Worm (Caenorhabditis elegans): ENCODE data around the gene math-4.

Gene math-4

ce11 chrII:1819944-1820570, 37.7 kb upstream of the math-4 start, which contains the start of gene fbxc-19:
fbxc-19 (plus strand) TSS chrII:1820479.
- TF ChIP-seq cebp-1 (GFP tag; IDR thresholded peaks at IDR 0.05) (peak; percentile 99), cebp-1 (tag; optimal IDR thresholded peaks at IDR 0.05) (peak; percentile 100), dox-1 (GFP tag; IDR thresholded peaks at IDR 0.05) (0 out of 2 replicates have a peak, but pooled peaks have one; percentile 8), atf-7 (tag; optimal IDR thresholded peaks at IDR 0.05) (peak; percentile 14), T26A5.8 (tag; optimal IDR thresholded peaks at IDR 0.05) (no peak), nhr-80 (tag; optimal IDR thresholded peaks at IDR 0.05) (peak; percentile 68), pha-4 (tag; optimal IDR thresholded peaks at IDR 0.05) (peak; percentile 85), Y56A3A.18 (GFP tag; IDR thresholded peaks at IDR 0.05) (no peak), lin-40 (tag; optimal IDR thresholded peaks at IDR 0.05) (no peak), nhr-120 (GFP tag; IDR thresholded peaks at IDR 0.05) (no peak), chd-7 (tag; optimal IDR thresholded peaks at IDR 0.05) (no peak), xnd-1 (tag; optimal IDR thresholded peaks at IDR 0.05) (no peak), hsf-1 (GFP tag; IDR thresholded peaks at IDR 0.05) (no peak), madf-3 (GFP tag; IDR thresholded peaks at IDR 0.05) (no peak), aptf-3 (GFP tag; IDR thresholded peaks at IDR 0.05) (no peak), attf-5 (GFP tag; optimal IDR thresholded peaks at IDR 0.05) (peak; percentile 88), hmg-1.2 (GFP tag; IDR thresholded peaks at IDR 0.05) (peak; percentile 94), gei-17 (GFP tag; optimal IDR thresholded peaks at IDR 0.05) (peak; percentile 14), K11D2.4 (GFP tag; IDR thresholded peaks at IDR 0.05) (no peak), repo-1 (tag; optimal IDR thresholded peaks at IDR 0.05) (no peak)

DNA sequence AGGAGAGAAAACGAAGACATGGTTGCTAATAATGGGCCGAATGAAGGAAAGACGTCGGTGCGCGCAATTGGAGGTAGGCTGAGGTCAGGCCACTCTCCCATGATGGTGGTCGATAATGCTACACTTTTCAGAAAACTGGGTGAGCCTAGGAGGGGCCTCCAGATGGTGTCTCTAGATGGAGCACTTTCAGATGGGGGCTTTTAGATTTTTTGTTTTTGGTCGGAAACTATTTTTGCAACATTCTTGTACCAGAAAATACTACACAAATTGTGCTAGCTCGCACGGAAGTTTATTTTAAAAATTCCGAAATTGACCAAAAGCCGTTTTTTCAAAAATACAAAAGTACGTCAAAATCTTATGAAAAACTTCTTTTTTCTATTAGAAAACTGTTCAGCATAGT, 35.9 kb upstream of the math-4 start, which contains the start of gene fbxb-10:
Gene fbxb-10 (minus strand): TSS at position 101 of the 400 bp plus-strand sequence.
- TF ChIP-seq ekl-4 (GFP tag; IDR thresholded peaks at IDR 0.05) (no peak), Y67H2A.10 (GFP tag; conservative IDR thresholded peaks at IDR 0.05) (no peak), let-607 (tag; optimal IDR thresholded peaks at IDR 0.05) (no peak), ztf-6 (GFP tag; IDR thresholded peaks at IDR 0.05) (no peak)

- TF ChIP-seq lir-1 (GFP tag; conservative IDR thresholded peaks at IDR 0.05) (no peak), snpc-3.4 (tag; optimal IDR thresholded peaks at IDR 0.05) (no peak), madf-8 (GFP tag; conservative IDR thresholded peaks at IDR 0.05) (no peak), F23B12.7 (tag; optimal IDR thresholded peaks at IDR 0.05; ENCODE audit: insufficient read depth) (no peak), ccch-3 (GFP tag; optimal IDR thresholded peaks at IDR 0.05) (no peak), F39B2.1 (GFP tag; IDR thresholded peaks at IDR 0.05) (no peak), sdz-38 (tag; optimal IDR thresholded peaks at IDR 0.05) (no peak), ztf-18 (tag; optimal IDR thresholded peaks at IDR 0.05) (no peak), F57C9.4 (tag; optimal IDR thresholded peaks at IDR 0.05) (no peak), repo-1 (tag; optimal IDR thresholded peaks at IDR 0.05) (no peak), B0019.2 (GFP tag; conservative IDR thresholded peaks at IDR 0.05) (no peak)
These were observed 33.7 kb upstream of the math-4 start for ce11 chrII:1816053-1816452.

DNA sequence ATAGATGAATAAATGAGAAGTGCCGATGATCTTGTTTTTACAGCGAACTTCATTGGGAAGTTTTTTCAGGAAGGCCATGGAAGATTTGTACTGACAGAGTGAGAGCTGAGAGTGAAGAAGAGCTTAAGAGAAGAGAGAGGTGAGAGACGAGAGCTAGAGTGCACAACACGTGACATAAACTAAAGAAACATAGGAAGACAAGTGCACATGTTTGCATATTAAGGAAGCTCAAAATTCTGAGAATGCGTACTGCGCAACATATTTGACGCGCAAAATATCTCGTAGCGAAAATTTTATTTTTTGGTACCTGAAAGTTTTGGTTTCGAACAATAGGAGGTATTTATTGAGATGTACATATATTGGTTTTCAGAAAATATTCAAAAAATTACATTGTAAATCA, 25.8 kb upstream of the math-4 start, which contains the start of gene C08F1.8:
Gene C08F1.8 (minus strand): TSS at position 101 of the 400 bp plus-strand sequence.
- TF ChIP-seq K11D2.4 (GFP tag; IDR thresholded peaks at IDR 0.05), result no peak
- no peak for TF ChIP-seq T26A5.8 (tag; optimal IDR thresholded peaks at IDR 0.05)
- TF ChIP-seq ztf-26 (tag; optimal IDR thresholded peaks at IDR 0.05), result no peak
- no peak for TF ChIP-seq attf-3 (GFP tag; conservative IDR thresholded peaks at IDR 0.05)
- no peak for TF ChIP-seq nhr-120 (GFP tag; IDR thresholded peaks at IDR 0.05)
- TF ChIP-seq rec-8 (tag; optimal IDR thresholded peaks at IDR 0.05), result no peak
- TF ChIP-seq cebp-1 (GFP tag; IDR thresholded peaks at IDR 0.05), result no peak
- TF ChIP-seq cebp-1 (tag; optimal IDR thresholded peaks at IDR 0.05), result no peak
- no peak for TF ChIP-seq ama-1 (optimal IDR thresholded peaks at IDR 0.05)
- no peak for TF ChIP-seq ama-1 (GFP tag; optimal IDR thresholded peaks at IDR 0.05)
- TF ChIP-seq him-1 (tag; optimal IDR thresholded peaks at IDR 0.05), result no peak
- TF ChIP-seq lir-1 (GFP tag; conservative IDR thresholded peaks at IDR 0.05), result no peak
- TF ChIP-seq ztf-25 (GFP tag; IDR thresholded peaks at IDR 0.05), result no peak
- TF ChIP-seq lin-35 (GFP tag; optimal IDR thresholded peaks at IDR 0.05), result no peak
- no peak for TF ChIP-seq F39B2.1 (GFP tag; IDR thresholded peaks at IDR 0.05)
- no peak for TF ChIP-seq nfya-2 (GFP tag; IDR thresholded peaks at IDR 0.05)
- no peak for TF ChIP-seq ceh-91 (GFP tag; IDR thresholded peaks at IDR 0.05)
- no peak for TF ChIP-seq F33H1.4 (GFP tag; IDR thresholded peaks at IDR 0.05)

Data from whole organism, young adult.